Worm (Caenorhabditis elegans): ENCODE data around the gene nipi-3.

The nipi-3 gene

ce11 chrX:15610527-15611091, 2.8 kb downstream of the nipi-3 start:
- TF ChIP-seq nhr-28 (tag; optimal IDR thresholded peaks at IDR 0.05) (no peak), nhr-2 (tag; optimal IDR thresholded peaks at IDR 0.05) (no peak), blmp-1 (tag; optimal IDR thresholded peaks at IDR 0.05) (no peak), ceh-83 (GFP tag; optimal IDR thresholded peaks at IDR 0.05) (no peak), mls-2 (tag; optimal IDR thresholded peaks at IDR 0.05) (no peak), nhr-12 (tag; optimal IDR thresholded peaks at IDR 0.05) (no peak), unc-120 (tag; optimal IDR thresholded peaks at IDR 0.05; ENCODE audit: poor library complexity, severe bottlenecking) (no peak), elt-3 (tag; optimal IDR thresholded peaks at IDR 0.05) (no peak), cnd-1 (tag; optimal IDR thresholded peaks at IDR 0.05) (no peak)

- TF ChIP-seq mep-1 (tag; optimal IDR thresholded peaks at IDR 0.05) (no peak), hlh-1 (tag; optimal IDR thresholded peaks at IDR 0.05) (peak; percentile 67)
These were observed 6.0 kb downstream of the nipi-3 start, which contains the start of gene K09E9.3 for ce11 chrX:15613745-15614229. TSS of gene K09E9.3 (minus strand) at chrX:15613795.

- peak; percentile 3 for TF ChIP-seq lin-13 (tag; optimal IDR thresholded peaks at IDR 0.05)
- TF ChIP-seq ceh-43 (GFP tag; optimal IDR thresholded peaks at IDR 0.05) = no peak
- no peak for TF ChIP-seq flh-1 (GFP tag; optimal IDR thresholded peaks at IDR 0.05)
- peak; percentile 89 for TF ChIP-seq mep-1 (tag; optimal IDR thresholded peaks at IDR 0.05)
- TF ChIP-seq lsy-2 (tag; optimal IDR thresholded peaks at IDR 0.05) = peak; percentile 32
- TF ChIP-seq sem-2 (GFP tag; optimal IDR thresholded peaks at IDR 0.05) = no peak
- no peak for TF ChIP-seq lin-32 (GFP tag; optimal IDR thresholded peaks at IDR 0.05)
- no peak for TF ChIP-seq elt-3 (tag; optimal IDR thresholded peaks at IDR 0.05)
- TF ChIP-seq snpc-4 (tag; optimal IDR thresholded peaks at IDR 0.05) = no peak
- no peak for TF ChIP-seq nhr-12 (tag; optimal IDR thresholded peaks at IDR 0.05)
- TF ChIP-seq nhr-2 (tag; optimal IDR thresholded peaks at IDR 0.05) = no peak
- TF ChIP-seq nhr-28 (tag; optimal IDR thresholded peaks at IDR 0.05) = no peak
- TF ChIP-seq mls-2 (tag; optimal IDR thresholded peaks at IDR 0.05) = no peak
- TF ChIP-seq ces-1 (GFP tag; optimal IDR thresholded peaks at IDR 0.05) = peak; percentile 94
- TF ChIP-seq drap-1 (GFP tag; optimal IDR thresholded peaks at IDR 0.05) = no peak
- no peak for TF ChIP-seq M03D4.4 (tag; optimal IDR thresholded peaks at IDR 0.05)
- TF ChIP-seq unc-62 (GFP tag; optimal IDR thresholded peaks at IDR 0.05) = peak; percentile 87
- no peak for TF ChIP-seq ceh-83 (GFP tag; optimal IDR thresholded peaks at IDR 0.05)
- peak; percentile 37 for TF ChIP-seq hlh-1 (tag; optimal IDR thresholded peaks at IDR 0.05)
- no peak for TF ChIP-seq cnd-1 (tag; optimal IDR thresholded peaks at IDR 0.05)
- TF ChIP-seq elt-1 (tag; optimal IDR thresholded peaks at IDR 0.05; ENCODE audit: borderline replicate concordance, insufficient read depth) = no peak
- TF ChIP-seq unc-39 (tag; optimal IDR thresholded peaks at IDR 0.05) = no peak
- no peak for TF ChIP-seq nhr-76 (tag; optimal IDR thresholded peaks at IDR 0.05)
- TF ChIP-seq ztf-11 (tag; optimal IDR thresholded peaks at IDR 0.05) = no peak
- TF ChIP-seq ham-2 (GFP tag; optimal IDR thresholded peaks at IDR 0.05) = no peak
- TF ChIP-seq nhr-237 (tag; optimal IDR thresholded peaks at IDR 0.05) = peak; percentile 37
- TF ChIP-seq unc-120 (tag; optimal IDR thresholded peaks at IDR 0.05; ENCODE audit: poor library complexity, severe bottlenecking) = no peak
- TF ChIP-seq bed-3 (GFP tag; optimal IDR thresholded peaks at IDR 0.05) = no peak
- TF ChIP-seq blmp-1 (tag; optimal IDR thresholded peaks at IDR 0.05) = peak; percentile 27
- TF ChIP-seq mab-5 (tag; optimal IDR thresholded peaks at IDR 0.05) = no peak
- peak; percentile 58 for TF ChIP-seq pha-4 (tag; optimal IDR thresholded peaks at IDR 0.05)
- TF ChIP-seq ceh-39 (tag; optimal IDR thresholded peaks at IDR 0.05) = no peak
- TF ChIP-seq tbx-8 (GFP tag; optimal IDR thresholded peaks at IDR 0.05) = no peak
- TF ChIP-seq sptf-1 (tag; optimal IDR thresholded peaks at IDR 0.05) = no peak
- no peak for TF ChIP-seq zip-8 (tag; optimal IDR thresholded peaks at IDR 0.05)
These were observed 8.7 kb downstream of the nipi-3 start, which contains the start of gene ergi-3 for ce11 chrX:15616443-15616842. TSS of gene ergi-3 (minus strand) at chrX:15616753.

- TF ChIP-seq ces-1 (GFP tag; optimal IDR thresholded peaks at IDR 0.05) (peak; percentile 60), unc-120 (tag; optimal IDR thresholded peaks at IDR 0.05; ENCODE audit: poor library complexity, severe bottlenecking) (peak; percentile 29), ceh-43 (GFP tag; optimal IDR thresholded peaks at IDR 0.05) (no peak), bed-3 (GFP tag; optimal IDR thresholded peaks at IDR 0.05) (no peak), snpc-4 (tag; optimal IDR thresholded peaks at IDR 0.05) (no peak), unc-62 (GFP tag; optimal IDR thresholded peaks at IDR 0.05) (no peak)
These were observed 9.4 kb downstream of the nipi-3 start for ce11 chrX:15617168-15617567.

Data from whole organism, mixed stage, embryonic.